Fruit fly (Drosophila melanogaster): ENCODE measurements around the gene Aldh.

dm6 chr2L:9415053-9415452 lies 27.9 kb downstream of the Aldh start, which contains the start of gene Shawl:
- TF ChIP-seq psq (optimal IDR thresholded peaks at IDR 0.05) (no peak), h (optimal IDR thresholded peaks at IDR 0.05) (no peak), Sin3A (optimal IDR thresholded peaks at IDR 0.05) (no peak), insv (optimal IDR thresholded peaks at IDR 0.05) (no peak), Myc (optimal IDR thresholded peaks at IDR 0.05) (no peak)
